Worm (Caenorhabditis elegans) whole organism, L1 larva: ENCODE data around the gene syx-2.

Experiments
- C04F5.9 ChIP-seq: sonication (generic microtip); optimal IDR thresholded peaks from 2 replicates; lab custom pipeline; 2016; ENCODE audit warnings: missing genetic modification characterization, missing compliant biosample characterization
- C16A3.4 ChIP-seq: fragments of 150-350 bp; optimal IDR thresholded peaks from 2 replicates; lab custom pipeline; 2014; ENCODE audit warnings: missing biosample characterization, missing genetic modification characterization
- aha-1 ChIP-seq: fragments of 150-350 bp; optimal IDR thresholded peaks from 2 replicates; lab custom pipeline; 2014; ENCODE audit warnings: missing biosample characterization, missing genetic modification characterization
- alr-1 ChIP-seq: fragments of 200-800 bp; sonication (Bioruptor generic); optimal IDR thresholded peaks from 2 replicates; lab custom pipeline; 2018; ENCODE audit warnings: borderline replicate concordance, mild to moderate bottlenecking, missing genetic modification characterization, missing compliant biosample characterization
- blmp-1 ChIP-seq: fragments of 150-350 bp; optimal IDR thresholded peaks from 2 replicates; lab custom pipeline; 2014; ENCODE audit warnings: missing biosample characterization, missing genetic modification characterization
- ceh-63 ChIP-seq: fragments of 200-800 bp; sonication (Bioruptor generic); optimal IDR thresholded peaks from 2 replicates; lab custom pipeline; 2018; ENCODE audit warnings: mild to moderate bottlenecking, missing genetic modification characterization, missing compliant biosample characterization
- ceh-88 ChIP-seq: fragments of 200-800 bp; sonication (Bioruptor generic); IDR thresholded peaks from 2 replicates; pipeline ENCODE4 v1.3.6; 2022; ENCODE audit warnings: missing genetic modification characterization, missing compliant biosample characterization
- ceh-90 ChIP-seq: sonication (generic microtip); optimal IDR thresholded peaks from 2 replicates; lab custom pipeline; 2016; ENCODE audit warnings: missing genetic modification characterization, missing compliant biosample characterization
- ces-1 ChIP-seq: fragments of 150-350 bp; optimal IDR thresholded peaks from 2 replicates; lab custom pipeline; 2014; ENCODE audit warnings: missing biosample characterization, missing genetic modification reagents, missing genetic modification characterization
- dpl-1 ChIP-seq, 3 experiments: fragments of 150-350 bp in 2 of 3; sonication (generic microtip) in 1 of 3; optimal IDR thresholded peaks; 2 replicates each; lab custom pipeline; 2014 to 2017; ENCODE audit warnings: missing biosample characterization in 3 of 3, missing genetic modification characterization in 3 of 3, missing genetic modification reagents in 3 of 3
- dsc-1 ChIP-seq: sonication (generic microtip); optimal IDR thresholded peaks from 2 replicates; lab custom pipeline; 2016; ENCODE audit warnings: mild to moderate bottlenecking, missing genetic modification characterization, missing compliant biosample characterization
- efl-1 ChIP-seq, 4 experiments: fragments of 150-350 bp; optimal IDR thresholded peaks in 3 of 4; peaks in 1 of 4; 1 replicate in 1 of 4; 2 replicates in 3 of 4; lab custom pipeline; 2014; ENCODE audit warnings: missing biosample characterization in 2 of 4, missing genetic modification characterization in 2 of 4, missing genetic modification reagents in 2 of 4
- elt-2 ChIP-seq: sonication (generic microtip); optimal IDR thresholded peaks from 2 replicates; lab custom pipeline; 2016; ENCODE audit warnings: missing genetic modification characterization, mild to moderate bottlenecking, inconsistent platforms, missing compliant biosample characterization, missing genetic modification reagents
- elt-3 ChIP-seq, 6 experiments: fragments of 150-350 bp in 1 of 6; sonication (generic microtip); optimal IDR thresholded peaks; 2 replicates each; lab custom pipeline; 2017 to 2018; ENCODE audit warnings: missing biosample characterization in 6 of 6, missing genetic modification characterization in 6 of 6, inconsistent platforms in 1 of 6
- fkh-10 ChIP-seq: sonication (generic microtip); optimal IDR thresholded peaks from 2 replicates; lab custom pipeline; 2017; ENCODE audit warnings: missing biosample characterization, missing genetic modification reagents, missing genetic modification characterization
- fkh-8 ChIP-seq: sonication (generic microtip); optimal IDR thresholded peaks from 2 replicates; lab custom pipeline; 2016; ENCODE audit warnings: mild to moderate bottlenecking, missing genetic modification characterization, missing compliant biosample characterization
- fos-1 ChIP-seq: fragments of 150-350 bp; optimal IDR thresholded peaks from 2 replicates; lab custom pipeline; 2014; ENCODE audit warnings: missing biosample characterization, missing genetic modification characterization
- grh-1 ChIP-seq: fragments of 200-800 bp; sonication (Bioruptor generic); IDR thresholded peaks from 2 replicates; pipeline ENCODE4 v1.3.6; 2022; ENCODE audit warnings: missing genetic modification reagents, missing genetic modification characterization, missing compliant biosample characterization
- hlh-4 ChIP-seq: sonication (generic microtip); optimal IDR thresholded peaks from 2 replicates; lab custom pipeline; 2016; ENCODE audit warnings: mild to moderate bottlenecking, missing genetic modification characterization, missing compliant biosample characterization
- hpl-2 ChIP-seq: fragments of 150-350 bp; optimal IDR thresholded peaks from 2 replicates; lab custom pipeline; 2014; ENCODE audit warnings: missing biosample characterization, missing genetic modification reagents, missing genetic modification characterization
- irx-1 ChIP-seq: sonication (generic microtip); optimal IDR thresholded peaks from 2 replicates; lab custom pipeline; 2016; ENCODE audit warnings: missing genetic modification characterization, missing compliant biosample characterization
- isw-1 ChIP-seq: fragments of 200-800 bp; sonication (Bioruptor generic); IDR thresholded peaks from 2 replicates; pipeline ENCODE4 v1.3.6; 2022; ENCODE audit warnings: missing genetic modification characterization, missing compliant biosample characterization
- lin-13 ChIP-seq: fragments of 150-350 bp; optimal IDR thresholded peaks from 2 replicates; lab custom pipeline; 2014; ENCODE audit warnings: missing biosample characterization, missing genetic modification reagents, missing genetic modification characterization
- lin-15B ChIP-seq: fragments of 150-350 bp; sonication (generic microtip); optimal IDR thresholded peaks from 3 replicates; lab custom pipeline; 2014; ENCODE audit warnings: missing biosample characterization, missing genetic modification characterization
- lin-35 ChIP-seq, 2 experiments: fragments of 150-350 bp; optimal IDR thresholded peaks; 2 replicates each; lab custom pipeline; 2014; ENCODE audit warnings: missing biosample characterization in 2 of 2, missing genetic modification characterization in 2 of 2, missing genetic modification reagents in 2 of 2
- lin-39 ChIP-seq: fragments of 150-350 bp; optimal IDR thresholded peaks from 2 replicates; lab custom pipeline; 2014; ENCODE audit warnings: missing biosample characterization, missing genetic modification reagents, missing genetic modification characterization
- lir-3 ChIP-seq: sonication (generic microtip); optimal IDR thresholded peaks from 2 replicates; lab custom pipeline; 2016; ENCODE audit warnings: mild to moderate bottlenecking, missing genetic modification characterization, moderate library complexity, missing compliant biosample characterization; ENCODE audit not compliant: poor library complexity
- lsy-2 ChIP-seq, 2 experiments: fragments of 150-350 bp; optimal IDR thresholded peaks; 2 replicates each; lab custom pipeline; 2014; ENCODE audit warnings: missing biosample characterization in 2 of 2, missing genetic modification characterization in 2 of 2
- mab-9 ChIP-seq: fragments of 200-800 bp; sonication (Bioruptor generic); IDR thresholded peaks from 2 replicates; pipeline ENCODE4 v1.3.6; 2022; ENCODE audit warnings: missing genetic modification reagents, missing genetic modification characterization, missing compliant biosample characterization
- mef-2 ChIP-seq: fragments of 150-350 bp; optimal IDR thresholded peaks from 2 replicates; lab custom pipeline; 2014; ENCODE audit warnings: missing biosample characterization, missing genetic modification characterization
- nhr-11 ChIP-seq: fragments of 150-350 bp; optimal IDR thresholded peaks from 2 replicates; lab custom pipeline; 2014; ENCODE audit warnings: missing biosample characterization, missing genetic modification characterization
- nhr-19 ChIP-seq: fragments of 200-800 bp; sonication (Bioruptor generic); conservative IDR thresholded peaks from 2 replicates; pipeline ENCODE4 v1.3.6; 2022; ENCODE audit warnings: missing genetic modification characterization, missing compliant biosample characterization
- nhr-20 ChIP-seq: sonication (generic microtip); optimal IDR thresholded peaks from 2 replicates; lab custom pipeline; 2016; ENCODE audit warnings: mild to moderate bottlenecking, missing genetic modification characterization, missing compliant biosample characterization
- nhr-77 ChIP-seq: fragments of 150-350 bp; optimal IDR thresholded peaks from 2 replicates; lab custom pipeline; 2014; ENCODE audit warnings: missing biosample characterization, missing genetic modification characterization
- nhr-85 ChIP-seq: sonication (generic microtip); peaks from one replicate; lab custom pipeline; 2016; ENCODE audit warnings: missing genetic modification characterization, inconsistent platforms, missing compliant biosample characterization
- rnt-1 ChIP-seq: sonication (generic microtip); optimal IDR thresholded peaks from 2 replicates; lab custom pipeline; 2016; ENCODE audit warnings: mild to moderate bottlenecking, missing genetic modification characterization, moderate library complexity, missing compliant biosample characterization
- skn-1 ChIP-seq: fragments of 150-350 bp; optimal IDR thresholded peaks from 2 replicates; lab custom pipeline; 2014; ENCODE audit warnings: missing biosample characterization, missing genetic modification characterization
- sptf-1 ChIP-seq: fragments of 150-350 bp; optimal IDR thresholded peaks from 2 replicates; lab custom pipeline; 2014; ENCODE audit warnings: missing biosample characterization, missing genetic modification characterization
- sup-37 ChIP-seq: fragments of 200-800 bp; sonication (Bioruptor generic); optimal IDR thresholded peaks from 2 replicates; lab custom pipeline; 2018; ENCODE audit warnings: mild to moderate bottlenecking, missing genetic modification characterization, missing compliant biosample characterization
- swsn-7 ChIP-seq: sonication (generic microtip); optimal IDR thresholded peaks from 2 replicates; lab custom pipeline; 2016; ENCODE audit warnings: missing genetic modification characterization, missing compliant biosample characterization
- tlp-1 ChIP-seq: fragments of 150-350 bp; optimal IDR thresholded peaks from 2 replicates; lab custom pipeline; 2014; ENCODE audit warnings: missing biosample characterization, missing genetic modification characterization
- unc-62 ChIP-seq: fragments of 150-350 bp; optimal IDR thresholded peaks from 2 replicates; lab custom pipeline; 2014; ENCODE audit warnings: missing biosample characterization, missing genetic modification reagents, missing genetic modification characterization
- unc-86 ChIP-seq: sonication (generic microtip); optimal IDR thresholded peaks from 2 replicates; lab custom pipeline; 2016; ENCODE audit warnings: missing genetic modification characterization, missing compliant biosample characterization
- vab-15 ChIP-seq: sonication (generic microtip); optimal IDR thresholded peaks from 2 replicates; lab custom pipeline; 2017; ENCODE audit warnings: missing genotype, mild to moderate bottlenecking, missing genetic modification characterization, missing compliant biosample characterization
- xbp-1 ChIP-seq: sonication (generic microtip); optimal IDR thresholded peaks from 2 replicates; lab custom pipeline; 2016; ENCODE audit warnings: missing genetic modification characterization, missing compliant biosample characterization
- ztf-11 ChIP-seq, 2 experiments: sonication (generic microtip); optimal IDR thresholded peaks; 2 replicates each; lab custom pipeline; 2016 to 2017; ENCODE audit warnings: missing genetic modification characterization in 2 of 2, missing biosample characterization in 1 of 2, missing compliant biosample characterization in 1 of 2
- ztf-4 ChIP-seq: fragments of 150-350 bp; optimal IDR thresholded peaks from 2 replicates; lab custom pipeline; 2014; ENCODE audit warnings: missing biosample characterization, missing genetic modification characterization

syx-2 gene

ce11 chrX:13969257-13969968, 9.5 kb downstream of the syx-2 start (continued):
- TF ChIP-seq nhr-77 (tag; lab: Kevin White, UChicago) (peak; percentile 41), lin-15B (no peak), ceh-90 (no peak), ceh-63 (GFP tag; lab: Kevin White, UChicago) (no peak), dpl-1 (GFP tag; optimal IDR thresholded peaks at IDR 0.05; lab: Kevin White, UChicago) (peak in 2 of 3 experiments; percentile 5 to 13), aha-1 (no peak), isw-1 (peak; percentile 43), vab-15 (tag; lab: Kevin White, UChicago) (no peak), rnt-1 (tag; lab: Kevin White, UChicago) (peak; percentile 81), unc-86 (tag; lab: Kevin White, UChicago) (peak; percentile 80), fkh-10 (GFP tag; lab: Kevin White, UChicago) (peak; percentile 96), dsc-1 (tag; lab: Kevin White, UChicago) (peak; percentile 68), grh-1 (GFP tag; lab: Robert Waterston, UW) (no peak), efl-1 (optimal IDR thresholded peaks at IDR 0.05; lab: Kevin White, UChicago) (peak; percentile 44 to 61), efl-1 (GFP tag; optimal IDR thresholded peaks at IDR 0.05 in 1 of 2; lab: Kevin White, UChicago) (peak in 1 of 2 experiments; percentile 86), ztf-4 (tag; lab: Kevin White, UChicago) (peak; percentile 53), elt-2 (tag; lab: Kevin White, UChicago) (peak; percentile 63), lin-39 (peak; percentile 3)

ce11 chrX:13973086-13973485, 13.1 kb downstream of the syx-2 start:
- peak; percentile 29; the same call in 1 of the 2 replicates for TF ChIP-seq nhr-19 (GFP tag; lab: Robert Waterston, UW)

DNA sequence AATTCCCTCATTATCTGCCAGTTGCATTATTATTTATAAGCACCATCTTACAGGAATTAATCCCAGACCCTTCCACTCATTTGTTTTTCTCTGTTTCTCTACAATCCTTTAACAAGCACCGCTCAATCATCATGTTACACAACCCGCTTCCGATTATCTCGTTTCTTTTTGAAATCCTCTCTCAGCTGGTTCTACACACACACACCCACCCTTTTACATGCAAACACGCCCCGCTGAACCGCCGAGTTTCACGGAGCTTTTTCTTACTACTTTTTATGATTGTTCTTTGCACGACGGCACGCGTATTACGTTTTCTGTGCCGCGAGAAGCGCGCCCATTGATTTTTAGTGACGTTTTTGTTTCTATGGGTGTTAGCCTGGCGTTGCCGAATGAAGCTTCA, 13.8 kb downstream of the syx-2 start:
- no peak for TF ChIP-seq sup-37 (GFP tag; lab: Kevin White, UChicago)
- TF ChIP-seq fos-1 (tag; lab: Kevin White, UChicago): no peak
- TF ChIP-seq lin-13 (GFP tag; lab: Kevin White, UChicago): peak; percentile 45
- no peak for TF ChIP-seq irx-1
- no peak for TF ChIP-seq alr-1
- no peak for TF ChIP-seq efl-1 (optimal IDR thresholded peaks at IDR 0.05; lab: Kevin White, UChicago)
- TF ChIP-seq efl-1 (GFP tag; optimal IDR thresholded peaks at IDR 0.05 in 1 of 2; lab: Kevin White, UChicago): no peak
- TF ChIP-seq lir-3 (tag; lab: Kevin White, UChicago): no peak
- no peak for TF ChIP-seq blmp-1 (tag; lab: Kevin White, UChicago)
- no peak for TF ChIP-seq mab-9 (GFP tag; lab: Robert Waterston, UW)
- TF ChIP-seq swsn-7 (tag; lab: Kevin White, UChicago): peak; percentile 58
- peak in 1 of 2 experiments; percentile 42 for TF ChIP-seq lin-35 (GFP tag; optimal IDR thresholded peaks at IDR 0.05; lab: Kevin White, UChicago)
- TF ChIP-seq unc-62 (GFP tag; lab: Kevin White, UChicago): no peak
- TF ChIP-seq xbp-1 (tag; lab: Kevin White, UChicago): peak; percentile 28
- TF ChIP-seq hpl-2 (GFP tag; lab: Kevin White, UChicago): no peak
- TF ChIP-seq lsy-2 (tag; optimal IDR thresholded peaks at IDR 0.05; lab: Kevin White, UChicago): peak; percentile 38 to 55
- TF ChIP-seq ces-1 (GFP tag; lab: Kevin White, UChicago): no peak
- TF ChIP-seq C16A3.4 (tag; lab: Kevin White, UChicago): peak; percentile 5
- no peak for TF ChIP-seq sptf-1
- peak; percentile 74 for TF ChIP-seq rnt-1 (tag; lab: Kevin White, UChicago)
- no peak for TF ChIP-seq tlp-1 (tag; lab: Kevin White, UChicago)
- no peak for TF ChIP-seq nhr-11
- no peak for TF ChIP-seq ztf-11 (tag; optimal IDR thresholded peaks at IDR 0.05; lab: Kevin White, UChicago)
- peak; percentile 86 for TF ChIP-seq fkh-8 (tag; lab: Kevin White, UChicago)
- TF ChIP-seq nhr-19 (GFP tag; lab: Robert Waterston, UW): peak; percentile 83
- TF ChIP-seq mef-2 (tag; lab: Kevin White, UChicago): no peak
- TF ChIP-seq hlh-4 (tag; lab: Kevin White, UChicago): no peak
- no peak for TF ChIP-seq C04F5.9 (tag; lab: Kevin White, UChicago)
- TF ChIP-seq lin-15B: no peak
- no peak for TF ChIP-seq grh-1 (GFP tag; lab: Robert Waterston, UW)
- TF ChIP-seq nhr-85 (tag; lab: Kevin White, UChicago): no peak
- TF ChIP-seq isw-1: no peak
- peak; percentile 27 for TF ChIP-seq skn-1 (tag; lab: Kevin White, UChicago)
- TF ChIP-seq elt-3 (tag; optimal IDR thresholded peaks at IDR 0.05; lab: Kevin White, UChicago): no peak
- TF ChIP-seq ceh-90: no peak
- no peak for TF ChIP-seq elt-2 (tag; lab: Kevin White, UChicago)
- TF ChIP-seq nhr-20: peak; percentile 63
- no peak for TF ChIP-seq ceh-88 (GFP tag; lab: Robert Waterston, UW)
